Worm (Caenorhabditis elegans) whole organism, L1 larva: ENCODE results near the gene F58D2.2.

ENCODE experiments used
- jun-1 ChIP-seq: fragments of 150-350 bp; optimal IDR thresholded peaks from 2 replicates; lab custom pipeline; 2014; ENCODE audit warnings: missing biosample characterization, missing genetic modification reagents, missing genetic modification characterization
- nhr-84 ChIP-seq: sonication (generic microtip); optimal IDR thresholded peaks from 2 replicates; lab custom pipeline; 2017; ENCODE audit warnings: missing biosample characterization, missing genetic modification characterization
- nhr-85 ChIP-seq: sonication (generic microtip); peaks from one replicate; lab custom pipeline; 2016; ENCODE audit warnings: missing genetic modification characterization, inconsistent platforms, missing compliant biosample characterization
- unc-130 ChIP-seq: fragments of 150-350 bp; optimal IDR thresholded peaks from 2 replicates; lab custom pipeline; 2017; ENCODE audit warnings: missing biosample characterization, missing genetic modification characterization, inconsistent platforms

- TF ChIP-seq unc-130: no peak
- no peak for TF ChIP-seq jun-1 (tag; lab: Kevin White, UChicago)
- no peak for TF ChIP-seq nhr-84 (tag; lab: Kevin White, UChicago)
- TF ChIP-seq nhr-85 (tag; lab: Kevin White, UChicago): no peak
These were observed 51.2 kb downstream of the F58D2.2 start, which contains the start of gene lin-54 for ce11 chrIV:13240842-13241143.
